Fruit fly (Drosophila melanogaster) whole organism, embryonic: ENCODE results near the gene CG34309.

ENCODE experiments used
- Asciz ChIP-seq: fragments of 200-800 bp; sonication (Bioruptor generic); optimal IDR thresholded peaks from 2 replicates; lab custom pipeline; 2017; ENCODE audit warnings: missing biosample characterization, mild to moderate bottlenecking, missing genetic modification characterization, missing genetic modification reagents
- B-H2 ChIP-seq: fragments of 200-800 bp; sonication (Bioruptor generic); optimal IDR thresholded peaks from 2 replicates; lab custom pipeline; 2018; ENCODE audit warnings: missing biosample characterization, mild to moderate bottlenecking, missing genetic modification characterization
- BtbVII ChIP-seq: fragments of 200-800 bp; sonication (Bioruptor generic); optimal IDR thresholded peaks from 3 replicates; lab custom pipeline; 2017; ENCODE audit warnings: missing biosample characterization, mild to moderate bottlenecking, missing genetic modification characterization
- CG10147 ChIP-seq: fragments of 200-800 bp; sonication (Bioruptor generic); optimal IDR thresholded peaks from 2 replicates; lab custom pipeline; 2019; ENCODE audit warnings: missing biosample characterization, mild to moderate bottlenecking, missing genetic modification characterization, moderate library complexity
- CG10267 ChIP-seq: fragments of 200-800 bp; sonication (Bioruptor generic); optimal IDR thresholded peaks from 2 replicates; lab custom pipeline; 2018; ENCODE audit warnings: missing biosample characterization, mild to moderate bottlenecking, missing genetic modification characterization, moderate library complexity
- CG10366 ChIP-seq: fragments of 200-800 bp; sonication (Bioruptor generic); IDR thresholded peaks from 2 replicates; pipeline ENCODE4 v1.3.6; 2022; ENCODE audit warnings: missing biosample characterization, missing genetic modification characterization
- CG10462 ChIP-seq: fragments of 200-800 bp; sonication (Bioruptor generic); optimal IDR thresholded peaks from 2 replicates; lab custom pipeline; 2016; ENCODE audit warnings: missing biosample characterization, missing genetic modification characterization
- CG11398 ChIP-seq: fragments of 200-800 bp; sonication (Bioruptor generic); optimal IDR thresholded peaks from 2 replicates; lab custom pipeline; 2016; ENCODE audit warnings: missing biosample characterization, missing genetic modification characterization
- CG11695 ChIP-seq: fragments of 200-800 bp; sonication (Bioruptor generic); IDR thresholded peaks from 3 replicates; pipeline ENCODE4 v1.3.6; 2022; ENCODE audit warnings: missing biosample characterization, missing genetic modification characterization
- CG1233 ChIP-seq: fragments of 200-800 bp; sonication (Bioruptor generic); optimal IDR thresholded peaks from 4 replicates; lab custom pipeline; 2018; ENCODE audit warnings: missing biosample characterization, mild to moderate bottlenecking, missing genetic modification characterization
- CG13287 ChIP-seq: fragments of 200-800 bp; sonication (Bioruptor generic); IDR thresholded peaks from 2 replicates; pipeline ENCODE4 v1.3.6; 2022; ENCODE audit warnings: missing biosample characterization, missing genetic modification characterization; ENCODE audit not compliant: partially characterized antibody
- CG13424 ChIP-seq: fragments of 200-800 bp; sonication (Bioruptor generic); optimal IDR thresholded peaks from 2 replicates; lab custom pipeline; 2019; ENCODE audit warnings: missing biosample characterization, mild to moderate bottlenecking, missing genetic modification characterization, moderate library complexity
- CG1647 ChIP-seq: fragments of 200-800 bp; sonication (Bioruptor generic); optimal IDR thresholded peaks from 3 replicates; lab custom pipeline; 2016; ENCODE audit warnings: missing biosample characterization, missing genetic modification characterization
- CG16779 ChIP-seq: fragments of 200-800 bp; sonication (Bioruptor generic); IDR thresholded peaks from 2 replicates; pipeline ENCODE4 v1.3.6; 2022; ENCODE audit warnings: missing biosample characterization, missing genetic modification characterization
- CG17361 ChIP-seq: fragments of 200-800 bp; sonication (Bioruptor generic); IDR thresholded peaks from 3 replicates; pipeline ENCODE4 v1.3.6; 2022; ENCODE audit warnings: missing biosample characterization, missing genetic modification characterization
- CG18599 ChIP-seq: fragments of 200-800 bp; sonication (Bioruptor generic); optimal IDR thresholded peaks from 3 replicates; lab custom pipeline; 2017; ENCODE audit warnings: missing biosample characterization, missing genetic modification characterization, mild to moderate bottlenecking, moderate library complexity, missing genetic modification reagents
- CG2678 ChIP-seq: fragments of 200-800 bp; sonication (Bioruptor generic); optimal IDR thresholded peaks from 3 replicates; lab custom pipeline; 2019; ENCODE audit warnings: missing biosample characterization, mild to moderate bottlenecking, missing genetic modification characterization, moderate library complexity
- CG30403 ChIP-seq: fragments of 200-800 bp; sonication (Bioruptor generic); optimal IDR thresholded peaks from 3 replicates; lab custom pipeline; 2016; ENCODE audit warnings: missing biosample characterization, missing genetic modification characterization
- CG32532 ChIP-seq: fragments of 200-800 bp; sonication (Bioruptor generic); IDR thresholded peaks from 2 replicates; pipeline ENCODE4 v1.3.6; 2022; ENCODE audit warnings: missing biosample characterization, missing genetic modification characterization
- CG32767 ChIP-seq: fragments of 200-800 bp; sonication (Bioruptor generic); IDR thresholded peaks from 2 replicates; pipeline ENCODE4 v1.3.6; 2022; ENCODE audit warnings: missing biosample characterization, missing genetic modification characterization
- CG5953 ChIP-seq: fragments of 200-800 bp; sonication (Bioruptor generic); IDR thresholded peaks from 2 replicates; pipeline ENCODE4 v1.3.6; 2022; ENCODE audit warnings: missing biosample characterization, missing genetic modification characterization
- CG6654 ChIP-seq: fragments of 200-800 bp; sonication (Bioruptor generic); optimal IDR thresholded peaks from 2 replicates; lab custom pipeline; 2017; ENCODE audit warnings: missing biosample characterization, mild to moderate bottlenecking, missing genetic modification characterization
- CG7556 ChIP-seq: fragments of 200-800 bp; sonication (Bioruptor generic); optimal IDR thresholded peaks from 2 replicates; lab custom pipeline; 2017; ENCODE audit warnings: missing biosample characterization, mild to moderate bottlenecking, missing genetic modification characterization
- CG7928 ChIP-seq: fragments of 200-800 bp; sonication (Bioruptor generic); optimal IDR thresholded peaks from 2 replicates; lab custom pipeline; 2017; ENCODE audit warnings: missing biosample characterization, mild to moderate bottlenecking, missing genetic modification characterization
- CG8281 ChIP-seq: fragments of 200-800 bp; sonication (Bioruptor generic); optimal IDR thresholded peaks from 2 replicates; lab custom pipeline; 2018; ENCODE audit warnings: missing biosample characterization, mild to moderate bottlenecking, missing genetic modification characterization, moderate library complexity
- Chrac-16 ChIP-seq: fragments of 200-800 bp; sonication (Bioruptor generic); optimal IDR thresholded peaks from 3 replicates; lab custom pipeline; 2016; ENCODE audit warnings: missing biosample characterization, missing genetic modification characterization
- Dbx ChIP-seq: fragments of 200-800 bp; sonication (Bioruptor generic); IDR thresholded peaks from 3 replicates; pipeline ENCODE4 v1.3.6; 2022; ENCODE audit warnings: missing biosample characterization, missing genetic modification characterization
- Dp ChIP-seq: fragments of 200-800 bp; sonication (Bioruptor generic); optimal IDR thresholded peaks from 2 replicates; lab custom pipeline; 2018; ENCODE audit warnings: missing biosample characterization, mild to moderate bottlenecking, missing genetic modification characterization, moderate library complexity
- E2f2 ChIP-seq: fragments of 200-800 bp; sonication (Bioruptor generic); IDR thresholded peaks from 2 replicates; pipeline ENCODE4 v1.3.6; 2022; ENCODE audit warnings: missing biosample characterization, missing genetic modification characterization
- Ets97D ChIP-seq: fragments of 200-800 bp; sonication (Bioruptor generic); optimal IDR thresholded peaks from 3 replicates; lab custom pipeline; 2016; ENCODE audit warnings: missing biosample characterization, missing genetic modification characterization
- Hr3 ChIP-seq: fragments of 200-800 bp; sonication (Bioruptor generic); optimal IDR thresholded peaks from 3 replicates; lab custom pipeline; 2016; ENCODE audit warnings: missing biosample characterization, missing genetic modification characterization
- Hr51 ChIP-seq, 2 experiments: fragments of 200-800 bp; sonication (Bioruptor generic); optimal IDR thresholded peaks; 2 replicates in 1 of 2; 3 replicates in 1 of 2; lab custom pipeline; 2016 to 2018; ENCODE audit warnings: missing biosample characterization in 2 of 2, missing genetic modification characterization in 2 of 2, mild to moderate bottlenecking in 1 of 2, moderate library complexity in 1 of 2
- Lim3 ChIP-seq: fragments of 200-800 bp; sonication (Bioruptor generic); IDR thresholded peaks from 2 replicates; pipeline ENCODE4 v1.3.6; 2022; ENCODE audit warnings: missing biosample characterization, missing genetic modification characterization
- Sox100B ChIP-seq: fragments of 200-800 bp; sonication (Bioruptor generic); optimal IDR thresholded peaks from 3 replicates; lab custom pipeline; 2018; ENCODE audit warnings: missing biosample characterization, mild to moderate bottlenecking, missing genetic modification characterization
- bcd ChIP-seq: fragments of 200-800 bp; sonication (Bioruptor generic); optimal IDR thresholded peaks from 2 replicates; lab custom pipeline; 2017; ENCODE audit warnings: missing biosample characterization, mild to moderate bottlenecking, missing genetic modification characterization
- crp ChIP-seq, 2 experiments: fragments of 200-800 bp; sonication (Bioruptor generic); optimal IDR thresholded peaks; 2 replicates in 1 of 2; 3 replicates in 1 of 2; lab custom pipeline; 2017; ENCODE audit warnings: missing biosample characterization in 2 of 2, missing genetic modification characterization in 2 of 2, mild to moderate bottlenecking in 1 of 2, moderate library complexity in 1 of 2
- fru ChIP-seq: fragments of >200 bp; optimal IDR thresholded peaks from 2 replicates; lab custom pipeline; 2017
- gfzf ChIP-seq: fragments of 200-800 bp; sonication (Bioruptor generic); optimal IDR thresholded peaks from 2 replicates; lab custom pipeline; 2016; ENCODE audit warnings: missing biosample characterization, mild to moderate bottlenecking, missing genetic modification characterization, moderate library complexity
- hbn ChIP-seq: fragments of 200-800 bp; sonication (Bioruptor generic); IDR thresholded peaks from 2 replicates; pipeline ENCODE4 v1.3.6; 2022; ENCODE audit warnings: missing biosample characterization, missing genetic modification characterization; ENCODE audit not compliant: partially characterized antibody
- pho ChIP-seq: fragments of 200-800 bp; sonication (Bioruptor generic); optimal IDR thresholded peaks from 2 replicates; lab custom pipeline; 2016; ENCODE audit warnings: missing biosample characterization, missing genetic modification characterization
- run ChIP-seq: fragments of 200-800 bp; sonication (Bioruptor generic); optimal IDR thresholded peaks from 3 replicates; lab custom pipeline; 2018; ENCODE audit warnings: missing biosample characterization, mild to moderate bottlenecking, missing genetic modification characterization
- scrt ChIP-seq: fragments of 200-800 bp; sonication (Bioruptor generic); optimal IDR thresholded peaks from 2 replicates; lab custom pipeline; 2018; ENCODE audit warnings: missing biosample characterization, mild to moderate bottlenecking, missing genetic modification characterization, moderate library complexity
- sens-2 ChIP-seq: fragments of 200-800 bp; sonication (Bioruptor generic); IDR thresholded peaks from 2 replicates; pipeline ENCODE4 v1.3.6; 2022; ENCODE audit warnings: missing biosample characterization, missing genetic modification characterization
- sisA ChIP-seq: fragments of 200-800 bp; sonication (Bioruptor generic); IDR thresholded peaks from 2 replicates; pipeline ENCODE4 v1.3.6; 2022; ENCODE audit warnings: missing biosample characterization, missing genetic modification characterization
- unpg ChIP-seq: fragments of 200-800 bp; sonication (Bioruptor generic); optimal IDR thresholded peaks from 3 replicates; lab custom pipeline; 2018; ENCODE audit warnings: missing biosample characterization, mild to moderate bottlenecking, missing genetic modification characterization, moderate library complexity
- wek ChIP-seq: fragments of 200-800 bp; sonication (Bioruptor generic); optimal IDR thresholded peaks from 3 replicates; lab custom pipeline; 2018; ENCODE audit warnings: missing biosample characterization, mild to moderate bottlenecking, missing genetic modification characterization, moderate library complexity
- wor ChIP-seq: fragments of 200-800 bp; sonication (Bioruptor generic); IDR thresholded peaks from 2 replicates; pipeline ENCODE4 v1.3.6; 2022; ENCODE audit warnings: missing biosample characterization, missing genetic modification characterization

CG34309 gene

dm6 chr3R:13364175-13365174, 8.0 kb upstream of the CG34309 start, which contains the start of gene Dic1 (continued):
- TF ChIP-seq CG17361 (GFP tag; lab: Robert Waterston, UW) (peak; percentile 99), CG2678 (tag; lab: Kevin White, UChicago) (peak; percentile 99), CG10267 (tag; lab: Kevin White, UChicago) (peak; percentile 95), Ets97D (GFP tag; lab: Kevin White, UChicago) (peak; percentile 65), CG10147 (GFP tag; lab: Kevin White, UChicago) (peak; percentile 98), Asciz (GFP tag; lab: Kevin White, UChicago) (peak; percentile 99), wek (GFP tag; lab: Kevin White, UChicago) (peak; percentile 49), crp (GFP tag; optimal IDR thresholded peaks at IDR 0.05; lab: Kevin White, UChicago) (peak in 1 of 2 experiments; percentile 59), CG10366 (GFP tag; lab: Robert Waterston, UW) (peak; percentile 89), run (tag; lab: Kevin White, UChicago) (peak; percentile 93), unpg (GFP tag; lab: Kevin White, UChicago) (peak; percentile 95), CG11695 (GFP tag; lab: Robert Waterston, UW) (peak; percentile 95), CG7928 (GFP tag; lab: Kevin White, UChicago) (peak; percentile 80), sisA (GFP tag; lab: Robert Waterston, UW) (peak; percentile 92), wor (GFP tag; lab: Robert Waterston, UW) (peak; percentile 91), Hr3 (peak; percentile 96), sens-2 (peak; percentile 78; the same call in 1 of the 2 replicates), gfzf (GFP tag; lab: Kevin White, UChicago) (no peak), E2f2 (GFP tag; lab: Robert Waterston, UW) (peak; percentile 71), CG16779 (peak; percentile 65; the same call in 1 of the 2 replicates), CG10462 (GFP tag; lab: Kevin White, UChicago) (peak; percentile 94), scrt (GFP tag; lab: Kevin White, UChicago) (peak; percentile 96), CG18599 (GFP tag; lab: Kevin White, UChicago) (peak; percentile 98), B-H2 (GFP tag; lab: Kevin White, UChicago) (peak; percentile 90), CG1647 (GFP tag; lab: Kevin White, UChicago) (peak; percentile 76), CG5953 (GFP tag; lab: Robert Waterston, UW) (peak; percentile 74), pho (GFP tag; lab: Kevin White, UChicago) (peak; percentile 95), CG13424 (tag; lab: Kevin White, UChicago) (peak; percentile 98), Sox100B (peak; percentile 99), CG6654 (GFP tag; lab: Kevin White, UChicago) (peak; percentile 90), Dbx (GFP tag; lab: Robert Waterston, UW) (peak; percentile 96), CG32767 (GFP tag; lab: Robert Waterston, UW) (peak; percentile 92), CG8281 (tag; lab: Kevin White, UChicago) (peak; percentile 87), fru (lab: Kevin White, UChicago) (no peak), hbn (GFP tag; lab: Robert Waterston, UW) (no peak), CG1233 (peak; percentile 97), CG30403 (GFP tag; lab: Kevin White, UChicago) (peak; percentile 98), CG7556 (GFP tag; lab: Kevin White, UChicago) (peak; percentile 99), CG11398 (GFP tag; lab: Kevin White, UChicago) (peak; percentile 78), Chrac-16 (GFP tag; lab: Kevin White, UChicago) (peak; percentile 96), bcd (GFP tag; lab: Kevin White, UChicago) (peak; percentile 99), CG13287 (GFP tag; lab: Robert Waterston, UW) (peak; percentile 52; the same call in 1 of the 2 replicates), Hr51 (GFP tag; optimal IDR thresholded peaks at IDR 0.05; lab: Kevin White, UChicago) (peak; percentile 91 to 98), Dp (GFP tag; lab: Kevin White, UChicago) (no peak), BtbVII (GFP tag; lab: Kevin White, UChicago) (peak; percentile 98), Lim3 (GFP tag; lab: Robert Waterston, UW) (peak; percentile 74), CG32532 (GFP tag; lab: Robert Waterston, UW) (peak; percentile 93)
